Fruit fly (Drosophila melanogaster) whole organism, embryonic: Measurements from ENCODE around the gene CG17572.

Source experiments
- Aef1 ChIP-seq: fragments of 200-800 bp; sonication (Bioruptor generic); IDR thresholded peaks from 3 replicates; pipeline ENCODE4 v1.3.6; 2022; ENCODE audit warnings: missing biosample characterization, missing genetic modification characterization
- Bdp1 ChIP-seq: fragments of 200-800 bp; sonication (Bioruptor generic); optimal IDR thresholded peaks from 3 replicates; lab custom pipeline; 2016; ENCODE audit warnings: missing biosample characterization, missing genetic modification characterization
- CG10209 ChIP-seq: fragments of 200-800 bp; sonication (Bioruptor generic); optimal IDR thresholded peaks from 3 replicates; lab custom pipeline; 2017; ENCODE audit warnings: missing biosample characterization, mild to moderate bottlenecking, missing genetic modification characterization, missing genetic modification reagents
- CG11695 ChIP-seq: fragments of 200-800 bp; sonication (Bioruptor generic); IDR thresholded peaks from 3 replicates; pipeline ENCODE4 v1.3.6; 2022; ENCODE audit warnings: missing biosample characterization, missing genetic modification characterization
- CG13123 ChIP-seq: fragments of 200-800 bp; sonication (Bioruptor generic); optimal IDR thresholded peaks from 2 replicates; lab custom pipeline; 2016; ENCODE audit warnings: missing biosample characterization, missing genetic modification characterization
- CG15479 ChIP-seq: fragments of 200-800 bp; sonication (Bioruptor generic); optimal IDR thresholded peaks from 3 replicates; lab custom pipeline; 2019; ENCODE audit warnings: missing biosample characterization, mild to moderate bottlenecking, missing genetic modification characterization, moderate library complexity
- CG16813 ChIP-seq: fragments of 200-800 bp; sonication (Bioruptor generic); IDR thresholded peaks from 3 replicates; pipeline ENCODE4 v1.3.6; 2022; ENCODE audit warnings: missing biosample characterization, missing genetic modification characterization; ENCODE audit not compliant: partially characterized antibody
- CG17361 ChIP-seq: fragments of 200-800 bp; sonication (Bioruptor generic); IDR thresholded peaks from 3 replicates; pipeline ENCODE4 v1.3.6; 2022; ENCODE audit warnings: missing biosample characterization, missing genetic modification characterization
- CG18619 ChIP-seq: fragments of 200-800 bp; sonication (Bioruptor generic); optimal IDR thresholded peaks from 3 replicates; lab custom pipeline; 2017; ENCODE audit warnings: missing biosample characterization, mild to moderate bottlenecking, missing genetic modification characterization
- CG2116 ChIP-seq: fragments of 200-800 bp; sonication (Bioruptor generic); optimal IDR thresholded peaks from 3 replicates; lab custom pipeline; 2018; ENCODE audit warnings: missing biosample characterization, mild to moderate bottlenecking, missing genetic modification characterization
- CG31441 ChIP-seq: fragments of 200-800 bp; sonication (Bioruptor generic); IDR thresholded peaks from 2 replicates; pipeline ENCODE4 v1.3.6; 2022; ENCODE audit warnings: missing biosample characterization, missing genetic modification characterization
- CG32532 ChIP-seq: fragments of 200-800 bp; sonication (Bioruptor generic); IDR thresholded peaks from 2 replicates; pipeline ENCODE4 v1.3.6; 2022; ENCODE audit warnings: missing biosample characterization, missing genetic modification characterization
- CG33213 ChIP-seq: fragments of 200-800 bp; sonication (Bioruptor generic); optimal IDR thresholded peaks from 3 replicates; lab custom pipeline; 2016; ENCODE audit warnings: missing biosample characterization, missing genetic modification characterization
- CG4328 ChIP-seq: fragments of 200-800 bp; sonication (Bioruptor generic); optimal IDR thresholded peaks from 3 replicates; lab custom pipeline; 2017; ENCODE audit warnings: missing biosample characterization, missing genetic modification reagents, missing genetic modification characterization
- CG7556 ChIP-seq: fragments of 200-800 bp; sonication (Bioruptor generic); optimal IDR thresholded peaks from 2 replicates; lab custom pipeline; 2017; ENCODE audit warnings: missing biosample characterization, mild to moderate bottlenecking, missing genetic modification characterization
- CG7786 ChIP-seq: fragments of 200-800 bp; sonication (Bioruptor generic); optimal IDR thresholded peaks from 2 replicates; lab custom pipeline; 2016; ENCODE audit warnings: missing biosample characterization, missing genetic modification characterization
- CG8388 ChIP-seq: fragments of 200-800 bp; sonication (Bioruptor generic); optimal IDR thresholded peaks from 2 replicates; lab custom pipeline; 2019; ENCODE audit warnings: missing biosample characterization, mild to moderate bottlenecking, missing genetic modification characterization, moderate library complexity
- CG8478 ChIP-seq: fragments of >200 bp; optimal IDR thresholded peaks from 2 replicates; lab custom pipeline; 2018
- CG9437 ChIP-seq: fragments of 200-800 bp; sonication (Bioruptor generic); optimal IDR thresholded peaks from 2 replicates; lab custom pipeline; 2018; ENCODE audit warnings: missing biosample characterization, mild to moderate bottlenecking, missing genetic modification characterization
- HLHmδ ChIP-seq: fragments of 200-800 bp; sonication (Bioruptor generic); optimal IDR thresholded peaks from 2 replicates; lab custom pipeline; 2018; ENCODE audit warnings: missing biosample characterization, mild to moderate bottlenecking, missing genetic modification characterization, moderate library complexity
- Hey ChIP-seq: fragments of 200-800 bp; sonication (Bioruptor generic); optimal IDR thresholded peaks from 3 replicates; lab custom pipeline; 2018; ENCODE audit warnings: missing biosample characterization, mild to moderate bottlenecking, missing genetic modification characterization
- HmgZ ChIP-seq: fragments of 200-800 bp; sonication (Bioruptor generic); optimal IDR thresholded peaks from 2 replicates; lab custom pipeline; 2018; ENCODE audit warnings: missing biosample characterization, mild to moderate bottlenecking, missing genetic modification characterization
- Hmr ChIP-seq: fragments of 200-800 bp; sonication (Bioruptor generic); optimal IDR thresholded peaks from 3 replicates; lab custom pipeline; 2017; ENCODE audit warnings: mild to moderate bottlenecking, missing biosample characterization, missing genetic modification reagents, missing genetic modification characterization
- Kr ChIP-seq: fragments of 200-800 bp; sonication (Bioruptor generic); optimal IDR thresholded peaks from 2 replicates; lab custom pipeline; 2017; ENCODE audit warnings: missing biosample characterization, mild to moderate bottlenecking, missing genetic modification characterization
- MESR4 ChIP-seq: fragments of 200-800 bp; sonication (Bioruptor generic); optimal IDR thresholded peaks from 2 replicates; lab custom pipeline; 2018; ENCODE audit warnings: missing biosample characterization, mild to moderate bottlenecking, missing genetic modification characterization, moderate library complexity
- Mes4 ChIP-seq: fragments of 200-800 bp; sonication (Bioruptor generic); optimal IDR thresholded peaks from 2 replicates; lab custom pipeline; 2016; ENCODE audit warnings: missing biosample characterization, missing genetic modification characterization
- Oli ChIP-seq: fragments of 200-800 bp; sonication (Bioruptor generic); optimal IDR thresholded peaks from 2 replicates; lab custom pipeline; 2018; ENCODE audit warnings: missing biosample characterization, mild to moderate bottlenecking, missing genetic modification characterization, moderate library complexity
- Opbp ChIP-seq: fragments of 200-800 bp; sonication (Bioruptor generic); IDR thresholded peaks from 3 replicates; pipeline ENCODE4 v1.3.6; 2022; ENCODE audit warnings: missing biosample characterization, missing genetic modification characterization; ENCODE audit not compliant: partially characterized antibody
- Optix ChIP-seq: fragments of 200-800 bp; sonication (Bioruptor generic); IDR thresholded peaks from 3 replicates; pipeline ENCODE4 v1.3.6; 2022; ENCODE audit warnings: missing biosample characterization, missing genetic modification characterization
- Ptx1 ChIP-seq: fragments of 200-800 bp; sonication (Bioruptor generic); IDR thresholded peaks from 2 replicates; pipeline ENCODE4 v1.3.6; 2022; ENCODE audit warnings: missing biosample characterization, missing genetic modification characterization
- Sox100B ChIP-seq: fragments of 200-800 bp; sonication (Bioruptor generic); optimal IDR thresholded peaks from 3 replicates; lab custom pipeline; 2018; ENCODE audit warnings: missing biosample characterization, mild to moderate bottlenecking, missing genetic modification characterization
- Sry-δ ChIP-seq: fragments of 200-800 bp; sonication (Bioruptor generic); optimal IDR thresholded peaks from 2 replicates; lab custom pipeline; 2016; ENCODE audit warnings: missing biosample characterization, missing genetic modification characterization
- YL-1 ChIP-seq: fragments of 200-800 bp; sonication (Bioruptor generic); optimal IDR thresholded peaks from 3 replicates; lab custom pipeline; 2017; ENCODE audit warnings: missing biosample characterization, mild to moderate bottlenecking, missing genetic modification characterization
- abd-A ChIP-seq: fragments of 200-800 bp; sonication (Bioruptor generic); optimal IDR thresholded peaks from 3 replicates; lab custom pipeline; 2019; ENCODE audit warnings: missing biosample characterization, mild to moderate bottlenecking, missing genetic modification characterization, moderate library complexity
- caup ChIP-seq: fragments of 200-800 bp; sonication (Bioruptor generic); optimal IDR thresholded peaks from 3 replicates; lab custom pipeline; 2017; ENCODE audit warnings: missing biosample characterization, mild to moderate bottlenecking, missing genetic modification characterization, moderate library complexity; ENCODE audit not compliant: severe bottlenecking
- chinmo ChIP-seq: fragments of 200-800 bp; sonication (Bioruptor generic); IDR thresholded peaks from 4 replicates; pipeline ENCODE4 v1.3.6; 2022; ENCODE audit warnings: missing biosample characterization, missing genetic modification characterization; ENCODE audit not compliant: partially characterized antibody
- crc ChIP-seq: fragments of 200-800 bp; sonication (Bioruptor generic); optimal IDR thresholded peaks from 2 replicates; lab custom pipeline; 2016; ENCODE audit warnings: missing biosample characterization, missing genetic modification characterization
- esg ChIP-seq: fragments of 200-800 bp; sonication (Bioruptor generic); conservative IDR thresholded peaks from 2 replicates; pipeline ENCODE4 v1.3.6; 2022; ENCODE audit warnings: missing biosample characterization, missing genetic modification characterization
- fd96Cb ChIP-seq: fragments of 200-800 bp; sonication (Bioruptor generic); optimal IDR thresholded peaks from 2 replicates; lab custom pipeline; 2018; ENCODE audit warnings: missing biosample characterization, mild to moderate bottlenecking, missing genetic modification characterization, moderate library complexity
- gcm ChIP-seq: fragments of 200-800 bp; sonication (Bioruptor generic); optimal IDR thresholded peaks from 2 replicates; lab custom pipeline; 2019; ENCODE audit warnings: missing biosample characterization, mild to moderate bottlenecking, missing genetic modification characterization, moderate library complexity
- h ChIP-seq: fragments of >200 bp; optimal IDR thresholded peaks from 2 replicates; lab custom pipeline; 2017
- lmd ChIP-seq: fragments of 200-800 bp; sonication (Bioruptor generic); IDR thresholded peaks from 2 replicates; pipeline ENCODE4 v1.3.6; 2022; ENCODE audit warnings: missing biosample characterization, missing genetic modification characterization
- lov ChIP-seq, 2 experiments: fragments of 200-800 bp in 1 of 2; fragments of >200 bp in 1 of 2; sonication (Bioruptor generic) in 1 of 2; IDR thresholded peaks in 1 of 2; optimal IDR thresholded peaks in 1 of 2; 2 replicates in 1 of 2; 3 replicates in 1 of 2; pipeline versions ENCODE4 v1.3.6 to Lab custom; 2017 to 2022; ENCODE audit warnings: missing biosample characterization in 1 of 2, missing genetic modification characterization in 1 of 2
- nau ChIP-seq: fragments of 200-800 bp; sonication (Bioruptor generic); optimal IDR thresholded peaks from 3 replicates; lab custom pipeline; 2017; ENCODE audit warnings: missing biosample characterization, mild to moderate bottlenecking, missing genetic modification characterization, missing genetic modification reagents
- pb ChIP-seq: fragments of 200-800 bp; sonication (Bioruptor generic); optimal IDR thresholded peaks from 3 replicates; lab custom pipeline; 2016; ENCODE audit warnings: missing biosample characterization, missing genetic modification characterization
- pfk ChIP-seq: fragments of 200-800 bp; sonication (Bioruptor generic); optimal IDR thresholded peaks from 2 replicates; lab custom pipeline; 2018; ENCODE audit warnings: missing biosample characterization, mild to moderate bottlenecking, missing genetic modification characterization, moderate library complexity
- repo ChIP-seq: fragments of 200-800 bp; sonication (Bioruptor generic); optimal IDR thresholded peaks from 2 replicates; lab custom pipeline; 2016; ENCODE audit warnings: missing biosample characterization, missing genetic modification characterization
- slbo ChIP-seq: fragments of 200-800 bp; sonication (Bioruptor generic); IDR thresholded peaks from 2 replicates; pipeline ENCODE4 v1.3.6; 2022; ENCODE audit warnings: missing biosample characterization, missing genetic modification characterization
- sug ChIP-seq: fragments of 200-800 bp; optimal IDR thresholded peaks from 2 replicates; lab custom pipeline; 2019; ENCODE audit warnings: missing biosample characterization, mild to moderate bottlenecking, missing genetic modification characterization, moderate library complexity
- unc-4 ChIP-seq: fragments of 200-800 bp; sonication (Bioruptor generic); IDR thresholded peaks from 2 replicates; pipeline ENCODE4 v1.3.6; 2022; ENCODE audit warnings: missing biosample characterization, missing genetic modification characterization; ENCODE audit not compliant: partially characterized antibody

Gene CG17572

dm6 chr2L:19114183-19114776, 40.3 kb upstream of the CG17572 start, which contains the start of gene CG10561 (continued):
- TF ChIP-seq unc-4 (GFP tag; lab: Robert Waterston, UW), result peak; percentile 78
- peak; percentile 63 for TF ChIP-seq Kr
- TF ChIP-seq HmgZ (tag; lab: Kevin White, UChicago), result peak; percentile 26
- no peak for TF ChIP-seq fd96Cb (tag; lab: Kevin White, UChicago)
- peak; percentile 21 for TF ChIP-seq sug (tag; lab: Kevin White, UChicago)
- no peak for TF ChIP-seq CG15479 (GFP tag; lab: Kevin White, UChicago)
- peak; percentile 90 for TF ChIP-seq CG2116 (GFP tag; lab: Kevin White, UChicago)
- TF ChIP-seq Hey, result no peak
- TF ChIP-seq gcm (GFP tag; lab: Kevin White, UChicago), result no peak
- TF ChIP-seq CG8478 (lab: Kevin White, UChicago), result no peak
- TF ChIP-seq Bdp1, result no peak
- no peak for TF ChIP-seq Hmr
- no peak for TF ChIP-seq CG8388 (GFP tag; lab: Kevin White, UChicago)
- peak; percentile 74; the same call in 2 of the 3 replicates for TF ChIP-seq Opbp (GFP tag; lab: Robert Waterston, UW)
- TF ChIP-seq Oli (tag; lab: Kevin White, UChicago), result no peak
- TF ChIP-seq CG17361 (GFP tag; lab: Robert Waterston, UW), result no peak
- TF ChIP-seq pfk (GFP tag; lab: Kevin White, UChicago), result no peak
- TF ChIP-seq CG7786 (GFP tag; lab: Kevin White, UChicago), result no peak
- TF ChIP-seq Optix (GFP tag; lab: Robert Waterston, UW), result no peak
- no peak for TF ChIP-seq esg
- no peak for TF ChIP-seq CG11695 (GFP tag; lab: Robert Waterston, UW)
- peak; percentile 17 for TF ChIP-seq MESR4 (GFP tag; lab: Kevin White, UChicago)
- no peak for TF ChIP-seq CG13123
- peak; percentile 35 for TF ChIP-seq YL-1 (GFP tag; lab: Kevin White, UChicago)
- TF ChIP-seq CG31441, result no peak
- TF ChIP-seq CG9437, result no peak
- TF ChIP-seq Aef1, result no peak
- no peak for TF ChIP-seq Sox100B (GFP tag; lab: Kevin White, UChicago)
- no peak for TF ChIP-seq CG32532 (GFP tag; lab: Robert Waterston, UW)
- TF ChIP-seq pb (GFP tag; lab: Kevin White, UChicago), result no peak
- TF ChIP-seq CG7556 (GFP tag; lab: Kevin White, UChicago), result no peak
- no peak for TF ChIP-seq lov (optimal IDR thresholded peaks at IDR 0.05; lab: Kevin White, UChicago)
- no peak for TF ChIP-seq lov (GFP tag; IDR thresholded peaks at IDR 0.05; lab: Robert Waterston, UW)
- TF ChIP-seq CG33213 (GFP tag; lab: Kevin White, UChicago), result no peak
- no peak for TF ChIP-seq h (lab: Kevin White, UChicago)
- no peak for TF ChIP-seq abd-A
- no peak for TF ChIP-seq repo (GFP tag; lab: Kevin White, UChicago)
- TF ChIP-seq CG4328 (GFP tag; lab: Kevin White, UChicago), result no peak
- TF ChIP-seq chinmo (GFP tag; lab: Robert Waterston, UW), result peak; percentile 75; the same call in 2 of the 4 replicates
- no peak for TF ChIP-seq caup (GFP tag; lab: Kevin White, UChicago)
- no peak for TF ChIP-seq CG10209
- TF ChIP-seq HLHmδ (GFP tag; lab: Kevin White, UChicago), result no peak
- TF ChIP-seq CG18619 (GFP tag; lab: Kevin White, UChicago), result no peak
- TF ChIP-seq Ptx1, result no peak
- no peak for TF ChIP-seq Mes4 (GFP tag; lab: Kevin White, UChicago)
- TF ChIP-seq Sry-δ (GFP tag; lab: Kevin White, UChicago), result peak; percentile 88
- TF ChIP-seq slbo, result no peak
- TF ChIP-seq CG16813 (GFP tag; lab: Robert Waterston, UW), result peak; percentile 58; the same call in 2 of the 3 replicates
- no peak for TF ChIP-seq crc (GFP tag; lab: Kevin White, UChicago)
- TF ChIP-seq nau (GFP tag; lab: Kevin White, UChicago), result no peak
- no peak for TF ChIP-seq lmd (GFP tag; lab: Robert Waterston, UW)
